Worm (Caenorhabditis elegans): ENCODE results near the gene odr-8.
"Not testable (repeated sequence)": the region's sequence is repeated elsewhere in the genome, so short reads cannot be mapped to it uniquely, and the experiment has no call there.

Gene odr-8

ce11 chrIV:6601213-6601724 is 18.8 kb upstream of the odr-8 start, which contains the start of gene sup-36 (continued):
- TF ChIP-seq alr-1 (tag; optimal IDR thresholded peaks at IDR 0.05; ENCODE audit: borderline replicate concordance): no peak
- no peak for TF ChIP-seq lin-39 (tag; optimal IDR thresholded peaks at IDR 0.05)
- no peak for TF ChIP-seq Y116A8C.19 (tag; optimal IDR thresholded peaks at IDR 0.05; ENCODE audit: borderline replicate concordance)
- no peak for TF ChIP-seq egl-13 (tag; optimal IDR thresholded peaks at IDR 0.05)
- no peak for TF ChIP-seq ztf-11 (tag; optimal IDR thresholded peaks at IDR 0.05)
- no peak for TF ChIP-seq ceh-63 (GFP tag; optimal IDR thresholded peaks at IDR 0.05)
- TF ChIP-seq mep-1 (tag; optimal IDR thresholded peaks at IDR 0.05): no peak
- TF ChIP-seq egl-27 (tag; optimal IDR thresholded peaks at IDR 0.05): no peak
- peak in 1 of 3 experiments; percentile 18 for TF ChIP-seq ceh-82 (tag; optimal IDR thresholded peaks at IDR 0.05)
- no peak for TF ChIP-seq lsy-2 (tag; optimal IDR thresholded peaks at IDR 0.05)
- no peak for TF ChIP-seq hlh-17 (GFP tag; optimal IDR thresholded peaks at IDR 0.05; ENCODE audit: borderline replicate concordance)
- no peak for TF ChIP-seq tbx-2 (tag; optimal IDR thresholded peaks at IDR 0.05)
- TF ChIP-seq jun-1 (tag; optimal IDR thresholded peaks at IDR 0.05): no peak

ce11 chrIV:6599447-6599846 is 16.9 kb upstream of the odr-8 start, which contains the start of gene F38A5.8:
TSS of gene F38A5.8 (plus strand) at chrIV:6599747.
- TF ChIP-seq lin-35 (GFP tag; optimal IDR thresholded peaks at IDR 0.05): no peak
- no peak for TF ChIP-seq ceh-82 (tag; optimal IDR thresholded peaks at IDR 0.05)
- no peak for TF ChIP-seq tlp-1 (tag; optimal IDR thresholded peaks at IDR 0.05)
- TF ChIP-seq nhr-71 (tag; optimal IDR thresholded peaks at IDR 0.05): no peak
- TF ChIP-seq mef-2 (tag; optimal IDR thresholded peaks at IDR 0.05): no peak
- TF ChIP-seq lsy-2 (tag; optimal IDR thresholded peaks at IDR 0.05): no peak
- no peak for TF ChIP-seq ztf-11 (tag; optimal IDR thresholded peaks at IDR 0.05)
- no peak for TF ChIP-seq lin-39 (tag; optimal IDR thresholded peaks at IDR 0.05)
- no peak for TF ChIP-seq egl-13 (tag; optimal IDR thresholded peaks at IDR 0.05)
- no peak for TF ChIP-seq zag-1 (tag; optimal IDR thresholded peaks at IDR 0.05)
- TF ChIP-seq nhr-12 (tag; optimal IDR thresholded peaks at IDR 0.05): no peak
- TF ChIP-seq fkh-8 (tag; optimal IDR thresholded peaks at IDR 0.05): no peak
- TF ChIP-seq ceh-90 (tag; optimal IDR thresholded peaks at IDR 0.05): no peak
- no peak for TF ChIP-seq ceh-88 (GFP tag; IDR thresholded peaks at IDR 0.05)
- TF ChIP-seq ceh-63 (GFP tag; optimal IDR thresholded peaks at IDR 0.05): no peak
- TF ChIP-seq C34B4.2 (tag; optimal IDR thresholded peaks at IDR 0.05): no peak
- TF ChIP-seq F16B12.6 (tag; optimal IDR thresholded peaks at IDR 0.05): no peak
- TF ChIP-seq Y116A8C.19 (tag; optimal IDR thresholded peaks at IDR 0.05; ENCODE audit: borderline replicate concordance): no peak
- TF ChIP-seq grh-1 (GFP tag; IDR thresholded peaks at IDR 0.05): no peak

ce11 chrIV:6598740-6599139 is 16.2 kb upstream of the odr-8 start, which contains the start of gene nspb-5:
TSS of gene nspb-5 (plus strand) at chrIV:6599040.
- TF ChIP-seq C04F5.9, F16B12.6, pqm-1 (tag; optimal IDR thresholded peaks at IDR 0.05): not testable (repeated sequence)

ce11 chrIV:6597918-6598317 is 15.4 kb upstream of the odr-8 start, which contains the start of gene nspb-4:
TSS of gene nspb-4 (plus strand) at chrIV:6598218.
- not testable (repeated sequence) for TF ChIP-seq dsc-1 (tag; optimal IDR thresholded peaks at IDR 0.05); ceh-90 (tag; optimal IDR thresholded peaks at IDR 0.05); ces-1 (GFP tag; optimal IDR thresholded peaks at IDR 0.05)

ce11 chrIV:6597298-6597697 is 14.8 kb upstream of the odr-8 start, which contains the start of gene F38A5.6:
TSS of gene F38A5.6 (minus strand) at chrIV:6597398.
- TF ChIP-seq efl-1 (optimal IDR thresholded peaks at IDR 0.05) (no peak), efl-1 (GFP tag; optimal IDR thresholded peaks at IDR 0.05 in 1 of 2) (peak in 1 of 2 experiments; percentile 88), dsc-1 (tag; optimal IDR thresholded peaks at IDR 0.05) (no peak)

ce11 chrIV:6595912-6596311 is 13.4 kb upstream of the odr-8 start, which contains the start of gene F38A5.22:
TSS of gene F38A5.22 (minus strand) at chrIV:6595940.
- no peak for TF ChIP-seq swsn-7 (tag; optimal IDR thresholded peaks at IDR 0.05)
- no peak for TF ChIP-seq mab-9 (GFP tag; IDR thresholded peaks at IDR 0.05)
- TF ChIP-seq lin-39 (tag; optimal IDR thresholded peaks at IDR 0.05): no peak
- no peak for TF ChIP-seq nhr-20 (tag; optimal IDR thresholded peaks at IDR 0.05)
- no peak for TF ChIP-seq hlh-4 (tag; optimal IDR thresholded peaks at IDR 0.05)
- no peak for TF ChIP-seq unc-98 (GFP tag; IDR thresholded peaks at IDR 0.05)
- TF ChIP-seq lsy-2 (tag; optimal IDR thresholded peaks at IDR 0.05): no peak
- TF ChIP-seq nhr-77 (tag; optimal IDR thresholded peaks at IDR 0.05): no peak
- TF ChIP-seq ama-1 (optimal IDR thresholded peaks at IDR 0.05): no peak
- no peak for TF ChIP-seq rnt-1 (tag; optimal IDR thresholded peaks at IDR 0.05)
- TF ChIP-seq zag-1 (tag; optimal IDR thresholded peaks at IDR 0.05): no peak
- TF ChIP-seq nhr-84 (tag; optimal IDR thresholded peaks at IDR 0.05): no peak
- no peak for TF ChIP-seq fkh-10 (GFP tag; optimal IDR thresholded peaks at IDR 0.05)
- no peak for TF ChIP-seq C16A3.4 (tag; optimal IDR thresholded peaks at IDR 0.05)
- TF ChIP-seq mef-2 (tag; optimal IDR thresholded peaks at IDR 0.05): no peak
- no peak for TF ChIP-seq alr-1 (tag; optimal IDR thresholded peaks at IDR 0.05; ENCODE audit: borderline replicate concordance)
- no peak for TF ChIP-seq Y116A8C.19 (tag; optimal IDR thresholded peaks at IDR 0.05; ENCODE audit: borderline replicate concordance)
- no peak for TF ChIP-seq C34B4.2 (tag; optimal IDR thresholded peaks at IDR 0.05)
- TF ChIP-seq nhr-12 (tag; optimal IDR thresholded peaks at IDR 0.05): no peak
